Worm (Caenorhabditis elegans): ENCODE data around the gene dod-21.

The dod-21 gene

DNA sequence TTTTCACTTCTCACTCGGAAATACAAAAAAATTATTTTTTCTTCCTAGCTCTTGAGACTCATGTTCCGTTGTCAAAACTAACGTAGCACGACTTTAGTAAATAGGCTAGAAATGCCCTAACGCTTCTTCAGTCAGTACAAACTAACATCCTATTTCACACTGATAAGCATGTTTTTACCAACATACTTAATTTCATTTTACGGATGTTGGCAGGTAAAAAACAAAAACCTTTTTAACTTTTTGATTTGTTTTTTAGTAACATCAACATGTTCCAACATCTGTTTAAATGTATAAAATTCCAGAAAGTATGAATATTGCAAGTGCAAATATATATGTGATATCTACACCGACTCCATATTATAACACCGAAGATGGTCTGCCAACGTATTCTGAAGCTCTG lies 36.3 kb upstream of the dod-21 start, which contains the start of gene K08D8.10:
Gene K08D8.10 (plus strand): TSS at position 301 of the 400 bp plus-strand sequence.
- TF ChIP-seq B0336.3 (GFP tag; IDR thresholded peaks at IDR 0.05): no peak
- TF ChIP-seq akir-1 (GFP tag; optimal IDR thresholded peaks at IDR 0.05): no peak
- no peak for TF ChIP-seq F22D6.2 (tag; optimal IDR thresholded peaks at IDR 0.05)
- no peak for TF ChIP-seq nhr-90 (tag; optimal IDR thresholded peaks at IDR 0.05)
- no peak for TF ChIP-seq atf-7 (tag; optimal IDR thresholded peaks at IDR 0.05)
- TF ChIP-seq madf-10 (tag; optimal IDR thresholded peaks at IDR 0.05): no peak
- no peak for TF ChIP-seq madf-6 (GFP tag; IDR thresholded peaks at IDR 0.05)
- no peak for TF ChIP-seq ztf-6 (GFP tag; IDR thresholded peaks at IDR 0.05)
- TF ChIP-seq F57C9.4 (tag; optimal IDR thresholded peaks at IDR 0.05): no peak
- TF ChIP-seq aptf-2 (GFP tag; conservative IDR thresholded peaks at IDR 0.05): no peak
- TF ChIP-seq dpff-1 (tag; optimal IDR thresholded peaks at IDR 0.05): no peak
- TF ChIP-seq lsl-1 (GFP tag; optimal IDR thresholded peaks at IDR 0.05): no peak
- TF ChIP-seq B0019.2 (GFP tag; conservative IDR thresholded peaks at IDR 0.05): no peak
- TF ChIP-seq F10E7.11 (tag; optimal IDR thresholded peaks at IDR 0.05): no peak
- TF ChIP-seq ztf-28 (GFP tag; IDR thresholded peaks at IDR 0.05): no peak

ce11 chrIV:12901602-12902001 lies 34.9 kb upstream of the dod-21 start:
- TF ChIP-seq ztf-26 (tag; optimal IDR thresholded peaks at IDR 0.05): no peak
- TF ChIP-seq nhr-80 (tag; optimal IDR thresholded peaks at IDR 0.05): peak; percentile 18

- no peak for TF ChIP-seq sptf-2 (GFP tag; optimal IDR thresholded peaks at IDR 0.05)
- peak; percentile 37 for TF ChIP-seq nhr-80 (tag; optimal IDR thresholded peaks at IDR 0.05)
- TF ChIP-seq cebp-1 (GFP tag; IDR thresholded peaks at IDR 0.05): 0 out of 2 replicates have a peak, but pooled peaks have one; percentile 23
- TF ChIP-seq cebp-1 (tag; optimal IDR thresholded peaks at IDR 0.05): peak; percentile 10
Observed at ce11 chrIV:12902430-12903110, 34.0 kb upstream of the dod-21 start, which contains the start of gene K08D8.2. Gene K08D8.2 (plus strand): TSS chrIV:12903060.

- peak; percentile 43 for TF ChIP-seq nhr-80 (tag; optimal IDR thresholded peaks at IDR 0.05)
- TF ChIP-seq Y67H2A.10 (GFP tag; conservative IDR thresholded peaks at IDR 0.05): no peak
Observed at ce11 chrIV:12903687-12904086, 32.9 kb upstream of the dod-21 start.

DNA sequence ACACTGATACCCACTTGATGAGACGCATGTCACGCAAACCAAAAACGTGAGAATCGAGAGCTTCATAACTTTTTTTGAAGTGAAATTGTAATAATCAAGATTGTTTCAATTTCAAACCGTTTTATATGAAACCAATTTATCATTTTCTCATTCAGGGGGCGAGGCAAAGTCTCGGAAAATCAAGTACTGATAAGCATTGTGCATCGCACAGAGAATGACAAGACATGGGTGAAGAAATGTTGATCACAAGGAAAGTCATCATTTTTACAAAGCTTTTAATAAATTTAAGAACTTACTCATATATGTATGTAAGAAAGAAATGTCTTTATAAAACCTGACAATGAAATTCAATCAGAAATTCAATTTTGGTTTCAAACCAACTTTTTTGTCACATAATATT lies 30.0 kb upstream of the dod-21 start, which contains the start of gene K08D8.3:
Gene K08D8.3 (minus strand): TSS at position 131 of the 400 bp plus-strand sequence.
- TF ChIP-seq nhr-80 (tag; optimal IDR thresholded peaks at IDR 0.05) (peak; percentile 75), hmg-20 (GFP tag; IDR thresholded peaks at IDR 0.05) (no peak), somi-1 (GFP tag; optimal IDR thresholded peaks at IDR 0.05) (no peak)

ce11 chrIV:12909871-12910270 lies 26.7 kb upstream of the dod-21 start, which contains the start of gene K08D8.4:
Gene K08D8.4 (minus strand): TSS chrIV:12909998.
- TF ChIP-seq repo-1 (tag; optimal IDR thresholded peaks at IDR 0.05) (no peak), nhr-80 (tag; optimal IDR thresholded peaks at IDR 0.05) (peak; percentile 74)

ce11 chrIV:12911990-12912389 lies 24.5 kb upstream of the dod-21 start, which contains the start of gene K08D8.5:
Gene K08D8.5 (minus strand): TSS chrIV:12912129.
- TF ChIP-seq lag-1 (GFP tag; IDR thresholded peaks at IDR 0.05) (no peak), nhr-80 (tag; optimal IDR thresholded peaks at IDR 0.05) (peak; percentile 33)

- TF ChIP-seq lag-1 (GFP tag; IDR thresholded peaks at IDR 0.05) (no peak), F49E8.2 (tag; optimal IDR thresholded peaks at IDR 0.05; ENCODE audit: insufficient read depth) (no peak), atf-7 (tag; optimal IDR thresholded peaks at IDR 0.05) (no peak), madf-3 (GFP tag; IDR thresholded peaks at IDR 0.05) (no peak), sptf-2 (GFP tag; optimal IDR thresholded peaks at IDR 0.05) (no peak), F23B12.7 (tag; optimal IDR thresholded peaks at IDR 0.05; ENCODE audit: insufficient read depth) (no peak), lir-1 (GFP tag; conservative IDR thresholded peaks at IDR 0.05) (no peak), xnd-1 (tag; optimal IDR thresholded peaks at IDR 0.05) (no peak), gei-17 (GFP tag; optimal IDR thresholded peaks at IDR 0.05) (no peak), D2030.7 (GFP tag; IDR thresholded peaks at IDR 0.05) (no peak), F52B5.7 (tag; optimal IDR thresholded peaks at IDR 0.05) (no peak), snpc-4 (GFP tag; optimal IDR thresholded peaks at IDR 0.05) (no peak), snpc-4 (tag; optimal IDR thresholded peaks at IDR 0.05) (no peak), B0336.3 (GFP tag; IDR thresholded peaks at IDR 0.05) (no peak)
Observed at ce11 chrIV:12914532-12915019, 22.0 kb upstream of the dod-21 start, which contains the start of gene irg-6. Gene irg-6 (minus strand): TSS chrIV:12914969.
